Fruit fly (Drosophila melanogaster) whole organism, embryonic: Measurements from ENCODE around the gene CG33664.

Source experiments
- Asciz ChIP-seq: fragments of 200-800 bp; sonication (Bioruptor generic); optimal IDR thresholded peaks from 2 replicates; lab custom pipeline; 2017; ENCODE audit warnings: missing biosample characterization, mild to moderate bottlenecking, missing genetic modification characterization, missing genetic modification reagents
- Atf3 ChIP-seq: fragments of 200-800 bp; sonication (Bioruptor generic); optimal IDR thresholded peaks from 3 replicates; lab custom pipeline; 2016; ENCODE audit warnings: missing biosample characterization, missing genetic modification characterization
- B-H2 ChIP-seq: fragments of 200-800 bp; sonication (Bioruptor generic); optimal IDR thresholded peaks from 2 replicates; lab custom pipeline; 2018; ENCODE audit warnings: missing biosample characterization, mild to moderate bottlenecking, missing genetic modification characterization
- BEAF-32 ChIP-seq: fragments of 200-800 bp; sonication (Bioruptor generic); optimal IDR thresholded peaks from 3 replicates; lab custom pipeline; 2017; ENCODE audit warnings: missing biosample characterization, missing genetic modification characterization, mild to moderate bottlenecking, moderate library complexity, missing genetic modification reagents
- CG10274 ChIP-seq: fragments of 200-800 bp; sonication (Bioruptor generic); optimal IDR thresholded peaks from 3 replicates; lab custom pipeline; 2017; ENCODE audit warnings: missing biosample characterization, mild to moderate bottlenecking, missing genetic modification characterization
- CG10543 ChIP-seq: fragments of 200-800 bp; sonication (Bioruptor generic); optimal IDR thresholded peaks from 3 replicates; lab custom pipeline; 2017; ENCODE audit warnings: missing biosample characterization, mild to moderate bottlenecking, missing genetic modification characterization, moderate library complexity
- CG11085 ChIP-seq: fragments of 200-800 bp; sonication (Bioruptor generic); IDR thresholded peaks from 2 replicates; pipeline ENCODE4 v1.3.6; 2022; ENCODE audit warnings: missing biosample characterization, missing genetic modification characterization
- CG12659 ChIP-seq: fragments of 200-800 bp; sonication (Bioruptor generic); optimal IDR thresholded peaks from 3 replicates; lab custom pipeline; 2017; ENCODE audit warnings: mild to moderate bottlenecking, missing biosample characterization, missing genetic modification reagents, missing genetic modification characterization
- CG13287 ChIP-seq: fragments of 200-800 bp; sonication (Bioruptor generic); IDR thresholded peaks from 2 replicates; pipeline ENCODE4 v1.3.6; 2022; ENCODE audit warnings: missing biosample characterization, missing genetic modification characterization; ENCODE audit not compliant: partially characterized antibody
- CG14710 ChIP-seq: fragments of 200-800 bp; sonication (Bioruptor generic); optimal IDR thresholded peaks from 3 replicates; lab custom pipeline; 2019; ENCODE audit warnings: missing biosample characterization, mild to moderate bottlenecking, missing genetic modification characterization, moderate library complexity
- CG16813 ChIP-seq: fragments of 200-800 bp; sonication (Bioruptor generic); IDR thresholded peaks from 3 replicates; pipeline ENCODE4 v1.3.6; 2022; ENCODE audit warnings: missing biosample characterization, missing genetic modification characterization; ENCODE audit not compliant: partially characterized antibody
- CG17186 ChIP-seq: fragments of 200-800 bp; sonication (Bioruptor generic); optimal IDR thresholded peaks from 3 replicates; lab custom pipeline; 2017; ENCODE audit warnings: missing biosample characterization, missing genetic modification reagents, missing genetic modification characterization
- CG17361 ChIP-seq: fragments of 200-800 bp; sonication (Bioruptor generic); IDR thresholded peaks from 3 replicates; pipeline ENCODE4 v1.3.6; 2022; ENCODE audit warnings: missing biosample characterization, missing genetic modification characterization
- CG17568 ChIP-seq: fragments of 200-800 bp; sonication (Bioruptor generic); optimal IDR thresholded peaks from 2 replicates; lab custom pipeline; 2018; ENCODE audit warnings: missing biosample characterization, mild to moderate bottlenecking, missing genetic modification characterization, moderate library complexity
- CG18764 ChIP-seq: fragments of 200-800 bp; sonication (Bioruptor generic); optimal IDR thresholded peaks from 3 replicates; lab custom pipeline; 2016; ENCODE audit warnings: missing biosample characterization, missing genetic modification characterization
- CG2116 ChIP-seq: fragments of 200-800 bp; sonication (Bioruptor generic); optimal IDR thresholded peaks from 3 replicates; lab custom pipeline; 2018; ENCODE audit warnings: missing biosample characterization, mild to moderate bottlenecking, missing genetic modification characterization
- CG2712 ChIP-seq: fragments of 200-800 bp; optimal IDR thresholded peaks from 3 replicates; lab custom pipeline; 2019; ENCODE audit warnings: missing biosample characterization, mild to moderate bottlenecking, missing genetic modification characterization, moderate library complexity
- CG31441 ChIP-seq: fragments of 200-800 bp; sonication (Bioruptor generic); IDR thresholded peaks from 2 replicates; pipeline ENCODE4 v1.3.6; 2022; ENCODE audit warnings: missing biosample characterization, missing genetic modification characterization
- CG33213 ChIP-seq: fragments of 200-800 bp; sonication (Bioruptor generic); optimal IDR thresholded peaks from 3 replicates; lab custom pipeline; 2016; ENCODE audit warnings: missing biosample characterization, missing genetic modification characterization
- CG3847 ChIP-seq: fragments of 200-800 bp; sonication (Bioruptor generic); IDR thresholded peaks from 2 replicates; pipeline ENCODE4 v1.3.6; 2022; ENCODE audit warnings: missing biosample characterization, missing genetic modification characterization
- CG6854 ChIP-seq: fragments of 200-800 bp; sonication (Bioruptor generic); optimal IDR thresholded peaks from 3 replicates; lab custom pipeline; 2017; ENCODE audit warnings: missing biosample characterization, mild to moderate bottlenecking, missing genetic modification characterization
- CG9797 ChIP-seq: fragments of 200-800 bp; sonication (Bioruptor generic); optimal IDR thresholded peaks from 3 replicates; lab custom pipeline; 2018; ENCODE audit warnings: missing biosample characterization, mild to moderate bottlenecking, missing genetic modification characterization
- CoRest ChIP-seq: fragments of 200-800 bp; sonication (Bioruptor generic); optimal IDR thresholded peaks from 3 replicates; lab custom pipeline; 2018; ENCODE audit warnings: missing biosample characterization, mild to moderate bottlenecking, missing genetic modification characterization, moderate library complexity
- CrebB ChIP-seq: fragments of 200-800 bp; sonication (Bioruptor generic); optimal IDR thresholded peaks from 3 replicates; lab custom pipeline; 2018; ENCODE audit warnings: missing biosample characterization, mild to moderate bottlenecking, missing genetic modification characterization
- Eip74EF ChIP-seq, 2 experiments: fragments of 200-800 bp in 1 of 2; fragments of >200 bp in 1 of 2; sonication (Bioruptor generic) in 1 of 2; optimal IDR thresholded peaks; 2 replicates each; lab custom pipeline; 2017 to 2019; ENCODE audit warnings: missing biosample characterization in 2 of 2, missing genetic modification characterization in 2 of 2, mild to moderate bottlenecking in 1 of 2, moderate library complexity in 1 of 2
- Ets97D ChIP-seq: fragments of 200-800 bp; sonication (Bioruptor generic); optimal IDR thresholded peaks from 3 replicates; lab custom pipeline; 2016; ENCODE audit warnings: missing biosample characterization, missing genetic modification characterization
- HLH4C ChIP-seq: fragments of 200-800 bp; sonication (Bioruptor generic); IDR thresholded peaks from 3 replicates; pipeline ENCODE4 v1.3.6; 2022; ENCODE audit warnings: missing biosample characterization, missing genetic modification characterization; ENCODE audit not compliant: partially characterized antibody
- MBD-R2 ChIP-seq: fragments of 200-800 bp; sonication (Bioruptor generic); IDR thresholded peaks from 2 replicates; pipeline ENCODE4 v1.3.6; 2022; ENCODE audit warnings: missing biosample characterization, missing genetic modification characterization
- MESR4 ChIP-seq: fragments of 200-800 bp; sonication (Bioruptor generic); optimal IDR thresholded peaks from 2 replicates; lab custom pipeline; 2018; ENCODE audit warnings: missing biosample characterization, mild to moderate bottlenecking, missing genetic modification characterization, moderate library complexity
- Nf-YC ChIP-seq: fragments of 200-800 bp; optimal IDR thresholded peaks from 3 replicates; lab custom pipeline; 2019; ENCODE audit warnings: missing biosample characterization, mild to moderate bottlenecking, missing genetic modification characterization, moderate library complexity
- Tbp ChIP-seq: fragments of >200 bp; optimal IDR thresholded peaks from 2 replicates; lab custom pipeline; 2018; ENCODE audit warnings: missing biosample characterization, missing genetic modification characterization
- YL-1 ChIP-seq: fragments of 200-800 bp; sonication (Bioruptor generic); optimal IDR thresholded peaks from 3 replicates; lab custom pipeline; 2017; ENCODE audit warnings: missing biosample characterization, mild to moderate bottlenecking, missing genetic modification characterization
- cas ChIP-seq: fragments of 200-800 bp; sonication (Bioruptor generic); IDR thresholded peaks from 2 replicates; pipeline ENCODE4 v1.3.6; 2022; ENCODE audit warnings: missing biosample characterization, missing genetic modification characterization
- crol ChIP-seq: fragments of 200-800 bp; sonication (Bioruptor generic); IDR thresholded peaks from 2 replicates; pipeline ENCODE4 v1.3.6; 2022; ENCODE audit warnings: missing biosample characterization, missing genetic modification characterization
- en ChIP-seq: fragments of 200-800 bp; sonication (Bioruptor generic); optimal IDR thresholded peaks from 2 replicates; lab custom pipeline; 2016; ENCODE audit warnings: missing biosample characterization, missing genetic modification characterization
- eve ChIP-seq, 2 experiments: fragments of >200 bp; optimal IDR thresholded peaks; 2 replicates each; lab custom pipeline; 2017; ENCODE audit warnings: missing biosample characterization in 2 of 2, missing genetic modification characterization in 2 of 2
- fd64A ChIP-seq: fragments of 200-800 bp; sonication (Bioruptor generic); optimal IDR thresholded peaks from 3 replicates; lab custom pipeline; 2018; ENCODE audit warnings: missing biosample characterization, mild to moderate bottlenecking, missing genetic modification characterization
- gem ChIP-seq: fragments of 200-800 bp; sonication (Bioruptor generic); optimal IDR thresholded peaks from 2 replicates; lab custom pipeline; 2019; ENCODE audit warnings: missing biosample characterization, mild to moderate bottlenecking, missing genetic modification characterization, moderate library complexity
- grau ChIP-seq: fragments of 200-800 bp; optimal IDR thresholded peaks from 3 replicates; lab custom pipeline; 2019; ENCODE audit warnings: missing biosample characterization, mild to moderate bottlenecking, missing genetic modification characterization, moderate library complexity
- gsb-n ChIP-seq: fragments of 200-800 bp; sonication (Bioruptor generic); optimal IDR thresholded peaks from 3 replicates; lab custom pipeline; 2018; ENCODE audit warnings: missing biosample characterization, mild to moderate bottlenecking, missing genetic modification characterization
- jumu ChIP-seq: fragments of 200-800 bp; sonication (Bioruptor generic); optimal IDR thresholded peaks from 3 replicates; lab custom pipeline; 2016; ENCODE audit warnings: missing biosample characterization, missing genetic modification characterization
- pita ChIP-seq: fragments of 200-800 bp; sonication (Bioruptor generic); optimal IDR thresholded peaks from 2 replicates; lab custom pipeline; 2017; ENCODE audit warnings: missing biosample characterization, mild to moderate bottlenecking, missing genetic modification characterization
- shn ChIP-seq: fragments of 200-800 bp; sonication (Bioruptor generic); optimal IDR thresholded peaks from 3 replicates; lab custom pipeline; 2016; ENCODE audit warnings: missing biosample characterization, missing genetic modification characterization
- slou ChIP-seq: fragments of 200-800 bp; sonication (Bioruptor generic); optimal IDR thresholded peaks from 3 replicates; lab custom pipeline; 2016; ENCODE audit warnings: missing biosample characterization, missing genetic modification characterization
- sr ChIP-seq: fragments of 200-800 bp; sonication (Bioruptor generic); IDR thresholded peaks from 3 replicates; pipeline ENCODE4 v1.3.6; 2022; ENCODE audit warnings: missing biosample characterization, missing genetic modification characterization
- tx ChIP-seq: fragments of 200-800 bp; sonication (Bioruptor generic); optimal IDR thresholded peaks from 2 replicates; lab custom pipeline; 2016; ENCODE audit warnings: missing biosample characterization, missing genetic modification characterization
- unc-4 ChIP-seq: fragments of 200-800 bp; sonication (Bioruptor generic); IDR thresholded peaks from 2 replicates; pipeline ENCODE4 v1.3.6; 2022; ENCODE audit warnings: missing biosample characterization, missing genetic modification characterization; ENCODE audit not compliant: partially characterized antibody
- unpg ChIP-seq: fragments of 200-800 bp; sonication (Bioruptor generic); optimal IDR thresholded peaks from 3 replicates; lab custom pipeline; 2018; ENCODE audit warnings: missing biosample characterization, mild to moderate bottlenecking, missing genetic modification characterization, moderate library complexity
- vvl ChIP-seq: fragments of 200-800 bp; sonication (Bioruptor generic); IDR thresholded peaks from 2 replicates; pipeline ENCODE4 v1.3.6; 2022; ENCODE audit warnings: missing biosample characterization, missing genetic modification characterization

CG33664 gene

dm6 chrX:6372769-6373197 lies 11.2 kb upstream of the CG33664 start, which contains the start of gene PpV (continued):
- TF ChIP-seq gem (tag; lab: Kevin White, UChicago) (no peak), CG12659 (GFP tag; lab: Kevin White, UChicago) (peak; percentile 66), CG2116 (GFP tag; lab: Kevin White, UChicago) (peak; percentile 89), CrebB (tag; lab: Kevin White, UChicago) (no peak), CG13287 (GFP tag; lab: Robert Waterston, UW) (peak; percentile 58), BEAF-32 (GFP tag; lab: Kevin White, UChicago) (peak; percentile 74), MESR4 (GFP tag; lab: Kevin White, UChicago) (peak; percentile 72), B-H2 (peak; percentile 18), MBD-R2 (peak; percentile 67), grau (tag; lab: Kevin White, UChicago) (peak; percentile 5), CG17361 (GFP tag; lab: Robert Waterston, UW) (0 out of 3 replicates have a peak, but pooled peaks have one; percentile 15), unpg (GFP tag; lab: Kevin White, UChicago) (peak; percentile 22), unc-4 (GFP tag; lab: Robert Waterston, UW) (peak; percentile 56; the same call in 1 of the 2 replicates), CG11085 (GFP tag; lab: Robert Waterston, UW) (no peak), YL-1 (GFP tag; lab: Kevin White, UChicago) (peak; percentile 44), Nf-YC (tag; lab: Kevin White, UChicago) (peak; percentile 37), cas (no peak), en (GFP tag; lab: Kevin White, UChicago) (no peak), CG10274 (no peak), pita (GFP tag; lab: Kevin White, UChicago) (peak; percentile 68), fd64A (GFP tag; lab: Kevin White, UChicago) (no peak), CG3847 (GFP tag; lab: Robert Waterston, UW) (peak; percentile 68), Ets97D (GFP tag; lab: Kevin White, UChicago) (peak; percentile 82), CG9797 (GFP tag; lab: Kevin White, UChicago) (peak; percentile 89), CG16813 (GFP tag; lab: Robert Waterston, UW) (peak; percentile 51), CG31441 (peak; percentile 31; the same call in 1 of the 2 replicates), CG33213 (GFP tag; lab: Kevin White, UChicago) (peak; percentile 39), HLH4C (GFP tag; lab: Robert Waterston, UW) (0 out of 3 replicates have a peak, but pooled peaks have one; percentile 31), slou (GFP tag; lab: Kevin White, UChicago) (peak; percentile 6), CG18764 (GFP tag; lab: Kevin White, UChicago) (no peak), CG17186 (GFP tag; lab: Kevin White, UChicago) (peak; percentile 28), CG2712 (tag; lab: Kevin White, UChicago) (peak; percentile 26), CG14710 (tag; lab: Kevin White, UChicago) (peak; percentile 100), CoRest (peak; percentile 43), eve (GFP tag; optimal IDR thresholded peaks at IDR 0.05; lab: Kevin White, UChicago) (no peak)

- TF ChIP-seq tx (GFP tag; lab: Kevin White, UChicago) (no peak), sr (GFP tag; lab: Robert Waterston, UW) (no peak), CG17361 (GFP tag; lab: Robert Waterston, UW) (peak; percentile 43; the same call in 1 of the 3 replicates), Asciz (no peak), CG10543 (GFP tag; lab: Kevin White, UChicago) (no peak), gsb-n (tag; lab: Kevin White, UChicago) (no peak), jumu (GFP tag; lab: Kevin White, UChicago) (peak; percentile 33), crol (GFP tag; lab: Robert Waterston, UW) (no peak), cas (no peak), CG17568 (GFP tag; lab: Kevin White, UChicago) (no peak), Tbp (GFP tag; lab: Kevin White, UChicago) (no peak), CG6854 (peak; percentile 24), Atf3 (GFP tag; lab: Kevin White, UChicago) (no peak), CG18764 (GFP tag; lab: Kevin White, UChicago) (no peak), vvl (GFP tag; lab: Robert Waterston, UW) (no peak), shn (GFP tag; lab: Kevin White, UChicago) (no peak), slou (GFP tag; lab: Kevin White, UChicago) (peak; percentile 16), Eip74EF (GFP tag; optimal IDR thresholded peaks at IDR 0.05; lab: Kevin White, UChicago) (peak in 1 of 2 experiments; percentile 4)
Measured at dm6 chrX:6375636-6376035, 8.4 kb upstream of the CG33664 start.
